Worm (Caenorhabditis elegans): ENCODE results near the gene fbxa-26.

ce11 chrIII:1388274-1389058 is 46.1 kb upstream of the fbxa-26 start, which contains the start of gene pals-20:
- TF ChIP-seq scrt-1 (GFP tag; IDR thresholded peaks at IDR 0.05) (no peak), ama-1 (optimal IDR thresholded peaks at IDR 0.05) (no peak), flt-1 (GFP tag; IDR thresholded peaks at IDR 0.05) (no peak), pes-1 (GFP tag; IDR thresholded peaks at IDR 0.05) (no peak)
